Fruit fly (Drosophila melanogaster): ENCODE data around the gene CG4995.
A peak's percentile ranks its signal among the peaks of the same experiment; 100 is the strongest.

CG4995 gene

dm6 chr2L:10366525-10366924 lies 44.2 kb downstream of the CG4995 start, which contains the start of gene CG5056 (continued):
- TF ChIP-seq CG16863 (GFP tag; optimal IDR thresholded peaks at IDR 0.05) (no peak), CG1024 (GFP tag; IDR thresholded peaks at IDR 0.05) (peak; percentile 93), gem (tag; optimal IDR thresholded peaks at IDR 0.05) (no peak), Tbp (GFP tag; optimal IDR thresholded peaks at IDR 0.05) (no peak), ac (GFP tag; optimal IDR thresholded peaks at IDR 0.05) (no peak), jumu (GFP tag; optimal IDR thresholded peaks at IDR 0.05) (no peak), CG14710 (tag; optimal IDR thresholded peaks at IDR 0.05) (peak; percentile 65), CG6765 (GFP tag; optimal IDR thresholded peaks at IDR 0.05) (no peak), dpn (GFP tag; optimal IDR thresholded peaks at IDR 0.05) (peak in 1 of 2 experiments; percentile 31), tx (GFP tag; optimal IDR thresholded peaks at IDR 0.05) (no peak), Hmr (GFP tag; optimal IDR thresholded peaks at IDR 0.05) (no peak), CG15514 (GFP tag; optimal IDR thresholded peaks at IDR 0.05) (peak; percentile 31), CG13123 (GFP tag; optimal IDR thresholded peaks at IDR 0.05) (no peak), bsh (GFP tag; optimal IDR thresholded peaks at IDR 0.05) (no peak), bcd (GFP tag; optimal IDR thresholded peaks at IDR 0.05) (no peak), MBD-R2 (GFP tag; IDR thresholded peaks at IDR 0.05) (peak; percentile 85), Lpt (GFP tag; optimal IDR thresholded peaks at IDR 0.05) (no peak), CG6689 (GFP tag; IDR thresholded peaks at IDR 0.05) (no peak), CG13287 (GFP tag; IDR thresholded peaks at IDR 0.05; ENCODE audit: partially characterized antibody) (0 out of 2 replicates have a peak, but pooled peaks have one; percentile 39), Bteb2 (GFP tag; optimal IDR thresholded peaks at IDR 0.05) (no peak), Lhr (GFP tag; optimal IDR thresholded peaks at IDR 0.05) (peak; percentile 54), CG11085 (GFP tag; IDR thresholded peaks at IDR 0.05) (no peak), CG9932 (GFP tag; IDR thresholded peaks at IDR 0.05) (peak; percentile 36; the same call in 1 of the 2 replicates), pnt (GFP tag; optimal IDR thresholded peaks at IDR 0.05) (no peak), Optix (GFP tag; IDR thresholded peaks at IDR 0.05) (no peak), CG8924 (tag; optimal IDR thresholded peaks at IDR 0.05) (peak; percentile 59), CG4360 (GFP tag; IDR thresholded peaks at IDR 0.05) (no peak), pita (GFP tag; optimal IDR thresholded peaks at IDR 0.05) (no peak), zfh2 (GFP tag; optimal IDR thresholded peaks at IDR 0.05) (no peak), gt (GFP tag; IDR thresholded peaks at IDR 0.05) (no peak), vvl (GFP tag; IDR thresholded peaks at IDR 0.05) (0 out of 2 replicates have a peak, but pooled peaks have one; percentile 28), tgo (GFP tag; IDR thresholded peaks at IDR 0.05) (no peak), Sin3A (optimal IDR thresholded peaks at IDR 0.05) (no peak), lab (GFP tag; optimal IDR thresholded peaks at IDR 0.05) (no peak), CG2202 (tag; optimal IDR thresholded peaks at IDR 0.05) (no peak), fd102C (GFP tag; optimal IDR thresholded peaks at IDR 0.05) (no peak), cato (GFP tag; optimal IDR thresholded peaks at IDR 0.05; ENCODE audit: borderline replicate concordance) (no peak), Dref (GFP tag; IDR thresholded peaks at IDR 0.05) (peak; percentile 39), kay (GFP tag; optimal IDR thresholded peaks at IDR 0.05) (no peak), Ada2b (GFP tag; IDR thresholded peaks at IDR 0.05) (no peak), Jarid2 (GFP tag; optimal IDR thresholded peaks at IDR 0.05) (no peak), ham (GFP tag; IDR thresholded peaks at IDR 0.05) (no peak), CG1647 (GFP tag; optimal IDR thresholded peaks at IDR 0.05) (no peak), en (GFP tag; optimal IDR thresholded peaks at IDR 0.05) (no peak), CG32772 (GFP tag; IDR thresholded peaks at IDR 0.05) (no peak), BtbVII (GFP tag; optimal IDR thresholded peaks at IDR 0.05) (no peak), peb (GFP tag; IDR thresholded peaks at IDR 0.05) (no peak), Hsf (GFP tag; optimal IDR thresholded peaks at IDR 0.05) (peak; percentile 2), fu2 (GFP tag; optimal IDR thresholded peaks at IDR 0.05) (no peak), D19B (GFP tag; optimal IDR thresholded peaks at IDR 0.05) (no peak), CG2678 (tag; optimal IDR thresholded peaks at IDR 0.05) (no peak), croc (GFP tag; conservative IDR thresholded peaks at IDR 0.05) (no peak), CG3995 (GFP tag; optimal IDR thresholded peaks at IDR 0.05) (peak; percentile 7)
